Fruit fly (Drosophila melanogaster) whole organism, embryonic: ENCODE data around the gene CG18542.

Experiments used
- Abd-B ChIP-seq: fragments of 200-800 bp; sonication (Bioruptor generic); optimal IDR thresholded peaks from 2 replicates; lab custom pipeline; 2018; ENCODE audit warnings: missing biosample characterization, mild to moderate bottlenecking, missing genetic modification characterization, moderate library complexity
- Aef1 ChIP-seq: fragments of 200-800 bp; sonication (Bioruptor generic); IDR thresholded peaks from 3 replicates; pipeline ENCODE4 v1.3.6; 2022; ENCODE audit warnings: missing biosample characterization, missing genetic modification characterization
- Atf-2 ChIP-seq: fragments of 200-800 bp; sonication (Bioruptor generic); optimal IDR thresholded peaks from 2 replicates; lab custom pipeline; 2016; ENCODE audit warnings: missing biosample characterization, missing genetic modification characterization
- Awh ChIP-seq: fragments of 200-800 bp; sonication (Bioruptor generic); IDR thresholded peaks from 2 replicates; pipeline ENCODE4, ENCODE4 v1.3.6; 2022; ENCODE audit warnings: missing biosample characterization, missing genetic modification characterization
- Blimp-1 ChIP-seq: fragments of 200-800 bp; sonication (Bioruptor generic); optimal IDR thresholded peaks from 3 replicates; lab custom pipeline; 2018; ENCODE audit warnings: missing biosample characterization, missing genetic modification characterization, mild to moderate bottlenecking, moderate library complexity, missing genetic modification reagents
- CG10321 ChIP-seq: fragments of 200-800 bp; sonication (Bioruptor generic); IDR thresholded peaks from 2 replicates; pipeline ENCODE4 v1.3.6; 2022; ENCODE audit warnings: missing biosample characterization, missing genetic modification characterization
- CG11247 ChIP-seq: fragments of 200-800 bp; sonication (Bioruptor generic); IDR thresholded peaks from 2 replicates; pipeline ENCODE4 v1.3.6; 2022; ENCODE audit warnings: missing biosample characterization, missing genetic modification characterization
- CG11696 ChIP-seq: fragments of 200-800 bp; sonication (Bioruptor generic); IDR thresholded peaks from 2 replicates; pipeline ENCODE4 v1.3.6; 2022; ENCODE audit warnings: missing biosample characterization, missing genetic modification characterization
- CG14667 ChIP-seq: fragments of 200-800 bp; sonication (Bioruptor generic); IDR thresholded peaks from 2 replicates; pipeline ENCODE4 v1.3.6; 2022; ENCODE audit warnings: missing biosample characterization, missing genetic modification characterization
- CG16813 ChIP-seq: fragments of 200-800 bp; sonication (Bioruptor generic); IDR thresholded peaks from 3 replicates; pipeline ENCODE4 v1.3.6; 2022; ENCODE audit warnings: missing biosample characterization, missing genetic modification characterization; ENCODE audit not compliant: partially characterized antibody
- CG17385 ChIP-seq: fragments of 200-800 bp; sonication (Bioruptor generic); optimal IDR thresholded peaks from 3 replicates; lab custom pipeline; 2018; ENCODE audit warnings: missing biosample characterization, mild to moderate bottlenecking, missing genetic modification characterization
- CG17612 ChIP-seq: fragments of 200-800 bp; sonication (Bioruptor generic); IDR thresholded peaks from 2 replicates; pipeline ENCODE4 v1.3.6; 2022; ENCODE audit warnings: missing biosample characterization, missing genetic modification characterization
- CG18262 ChIP-seq: fragments of 200-800 bp; optimal IDR thresholded peaks from 3 replicates; lab custom pipeline; 2019; ENCODE audit warnings: missing biosample characterization, mild to moderate bottlenecking, missing genetic modification characterization, moderate library complexity
- CG32767 ChIP-seq: fragments of 200-800 bp; sonication (Bioruptor generic); IDR thresholded peaks from 2 replicates; pipeline ENCODE4 v1.3.6; 2022; ENCODE audit warnings: missing biosample characterization, missing genetic modification characterization
- CG4328 ChIP-seq: fragments of 200-800 bp; sonication (Bioruptor generic); optimal IDR thresholded peaks from 3 replicates; lab custom pipeline; 2017; ENCODE audit warnings: missing biosample characterization, missing genetic modification reagents, missing genetic modification characterization
- CG7839 ChIP-seq: fragments of 200-800 bp; sonication (Bioruptor generic); optimal IDR thresholded peaks from 3 replicates; lab custom pipeline; 2018; ENCODE audit warnings: missing biosample characterization, mild to moderate bottlenecking, missing genetic modification characterization, moderate library complexity
- CG8478 ChIP-seq: fragments of >200 bp; optimal IDR thresholded peaks from 2 replicates; lab custom pipeline; 2018
- Dad ChIP-seq: fragments of 200-800 bp; sonication (Bioruptor generic); optimal IDR thresholded peaks from 3 replicates; lab custom pipeline; 2016; ENCODE audit warnings: missing biosample characterization, missing genetic modification characterization
- Dbx ChIP-seq: fragments of 200-800 bp; sonication (Bioruptor generic); IDR thresholded peaks from 3 replicates; pipeline ENCODE4 v1.3.6; 2022; ENCODE audit warnings: missing biosample characterization, missing genetic modification characterization
- E2f1 ChIP-seq: fragments of 200-800 bp; sonication (Bioruptor generic); IDR thresholded peaks from 2 replicates; pipeline ENCODE4 v1.3.6; 2022; ENCODE audit warnings: missing biosample characterization, missing genetic modification characterization
- E2f2 ChIP-seq: fragments of 200-800 bp; sonication (Bioruptor generic); IDR thresholded peaks from 2 replicates; pipeline ENCODE4 v1.3.6; 2022; ENCODE audit warnings: missing biosample characterization, missing genetic modification characterization
- HHEX ChIP-seq: fragments of 200-800 bp; sonication (Bioruptor generic); optimal IDR thresholded peaks from 3 replicates; lab custom pipeline; 2017; ENCODE audit warnings: missing biosample characterization, mild to moderate bottlenecking, missing genetic modification characterization, missing genetic modification reagents
- Hey ChIP-seq: fragments of 200-800 bp; sonication (Bioruptor generic); optimal IDR thresholded peaks from 3 replicates; lab custom pipeline; 2018; ENCODE audit warnings: missing biosample characterization, mild to moderate bottlenecking, missing genetic modification characterization
- HmgZ ChIP-seq: fragments of 200-800 bp; sonication (Bioruptor generic); optimal IDR thresholded peaks from 2 replicates; lab custom pipeline; 2018; ENCODE audit warnings: missing biosample characterization, mild to moderate bottlenecking, missing genetic modification characterization
- Max ChIP-seq: fragments of 200-800 bp; sonication (Bioruptor generic); optimal IDR thresholded peaks from 2 replicates; lab custom pipeline; 2016; ENCODE audit warnings: missing biosample characterization, mild to moderate bottlenecking, missing genetic modification characterization
- Meics ChIP-seq: fragments of 200-800 bp; sonication (Bioruptor generic); optimal IDR thresholded peaks from 2 replicates; lab custom pipeline; 2017; ENCODE audit warnings: missing biosample characterization, mild to moderate bottlenecking, missing genetic modification characterization
- PHDP ChIP-seq: fragments of 200-800 bp; sonication (Bioruptor generic); optimal IDR thresholded peaks from 3 replicates; lab custom pipeline; 2018; ENCODE audit warnings: missing biosample characterization, mild to moderate bottlenecking, missing genetic modification characterization, moderate library complexity
- Rx ChIP-seq: fragments of 200-800 bp; sonication (Bioruptor generic); IDR thresholded peaks from 2 replicates; pipeline ENCODE4 v1.3.6; 2022; ENCODE audit warnings: missing biosample characterization, missing genetic modification characterization
- aop ChIP-seq: fragments of 200-800 bp; sonication (Bioruptor generic); IDR thresholded peaks from 2 replicates; pipeline ENCODE4 v1.3.6; 2022; ENCODE audit warnings: missing biosample characterization, missing genetic modification characterization
- ato ChIP-seq: fragments of 200-800 bp; sonication (Bioruptor generic); IDR thresholded peaks from 2 replicates; pipeline ENCODE4 v1.3.6; 2022; ENCODE audit warnings: missing biosample characterization, missing genetic modification characterization; ENCODE audit not compliant: partially characterized antibody
- az2 ChIP-seq: fragments of 200-800 bp; sonication (Bioruptor generic); optimal IDR thresholded peaks from 3 replicates; lab custom pipeline; 2016; ENCODE audit warnings: missing biosample characterization, missing genetic modification characterization
- br ChIP-seq: fragments of >200 bp; optimal IDR thresholded peaks from 2 replicates; lab custom pipeline; 2017
- caup ChIP-seq: fragments of 200-800 bp; sonication (Bioruptor generic); optimal IDR thresholded peaks from 3 replicates; lab custom pipeline; 2017; ENCODE audit warnings: missing biosample characterization, mild to moderate bottlenecking, missing genetic modification characterization, moderate library complexity; ENCODE audit not compliant: severe bottlenecking
- corto ChIP-seq: fragments of 200-800 bp; sonication (Bioruptor generic); optimal IDR thresholded peaks from 2 replicates; lab custom pipeline; 2016; ENCODE audit warnings: missing biosample characterization, mild to moderate bottlenecking, missing genetic modification characterization, moderate library complexity
- cwo ChIP-seq: fragments of 200-800 bp; sonication (Bioruptor generic); optimal IDR thresholded peaks from 3 replicates; lab custom pipeline; 2017; ENCODE audit warnings: missing biosample characterization, missing genetic modification characterization, mild to moderate bottlenecking, moderate library complexity, missing genetic modification reagents
- gfzf ChIP-seq: fragments of 200-800 bp; sonication (Bioruptor generic); optimal IDR thresholded peaks from 2 replicates; lab custom pipeline; 2016; ENCODE audit warnings: missing biosample characterization, mild to moderate bottlenecking, missing genetic modification characterization, moderate library complexity
- gsb ChIP-seq: fragments of 200-800 bp; sonication (Bioruptor generic); IDR thresholded peaks from 2 replicates; pipeline ENCODE4 v1.3.6; 2022; ENCODE audit warnings: missing biosample characterization, missing genetic modification characterization
- gsb-n ChIP-seq: fragments of 200-800 bp; sonication (Bioruptor generic); optimal IDR thresholded peaks from 3 replicates; lab custom pipeline; 2018; ENCODE audit warnings: missing biosample characterization, mild to moderate bottlenecking, missing genetic modification characterization
- ham ChIP-seq: fragments of 200-800 bp; sonication (Bioruptor generic); IDR thresholded peaks from 2 replicates; pipeline ENCODE4 v1.3.6; 2022; ENCODE audit warnings: missing biosample characterization, missing genetic modification characterization
- insv ChIP-seq, 2 experiments: fragments of 200-800 bp; sonication (Bioruptor generic); optimal IDR thresholded peaks; 3 replicates each; lab custom pipeline; 2016 to 2018; ENCODE audit warnings: missing biosample characterization in 2 of 2, missing genetic modification characterization in 2 of 2
- jumu ChIP-seq: fragments of 200-800 bp; sonication (Bioruptor generic); optimal IDR thresholded peaks from 3 replicates; lab custom pipeline; 2016; ENCODE audit warnings: missing biosample characterization, missing genetic modification characterization
- ken ChIP-seq: fragments of 200-800 bp; sonication (Bioruptor generic); IDR thresholded peaks from 3 replicates; pipeline ENCODE4 v1.3.6; 2022; ENCODE audit warnings: missing biosample characterization, missing genetic modification characterization
- lilli ChIP-seq: fragments of 200-800 bp; sonication (Bioruptor generic); optimal IDR thresholded peaks from 3 replicates; lab custom pipeline; 2016; ENCODE audit warnings: missing biosample characterization, missing genetic modification characterization
- luna ChIP-seq: fragments of 200-800 bp; sonication (Bioruptor generic); optimal IDR thresholded peaks from 2 replicates; lab custom pipeline; 2016; ENCODE audit warnings: missing biosample characterization, missing genetic modification characterization
- odd ChIP-seq: fragments of 200-800 bp; sonication (Bioruptor generic); optimal IDR thresholded peaks from 2 replicates; lab custom pipeline; 2017; ENCODE audit warnings: missing biosample characterization, mild to moderate bottlenecking, missing genetic modification characterization
- otp ChIP-seq: fragments of 200-800 bp; sonication (Bioruptor generic); IDR thresholded peaks from 3 replicates; pipeline ENCODE4, ENCODE4 v1.3.6; 2022; ENCODE audit warnings: missing biosample characterization, missing genetic modification characterization
- pros ChIP-seq: fragments of 200-800 bp; sonication (Bioruptor generic); optimal IDR thresholded peaks from 3 replicates; lab custom pipeline; 2019; ENCODE audit warnings: missing biosample characterization, mild to moderate bottlenecking, missing genetic modification characterization, moderate library complexity
- sd ChIP-seq: fragments of 200-800 bp; sonication (Bioruptor generic); optimal IDR thresholded peaks from 3 replicates; lab custom pipeline; 2018; ENCODE audit warnings: missing biosample characterization, mild to moderate bottlenecking, missing genetic modification characterization, moderate library complexity
- sima ChIP-seq: fragments of 200-800 bp; sonication (Bioruptor generic); optimal IDR thresholded peaks from 2 replicates; lab custom pipeline; 2016; ENCODE audit warnings: missing biosample characterization, missing genetic modification characterization
- stwl ChIP-seq: fragments of 200-800 bp; sonication (Bioruptor generic); optimal IDR thresholded peaks from 3 replicates; lab custom pipeline; 2018; ENCODE audit warnings: missing biosample characterization, mild to moderate bottlenecking, missing genetic modification characterization, moderate library complexity
- vnd ChIP-seq: fragments of 200-800 bp; sonication (Bioruptor generic); IDR thresholded peaks from 3 replicates; pipeline ENCODE4 v1.3.6; 2022; ENCODE audit warnings: missing biosample characterization, missing genetic modification characterization; ENCODE audit not compliant: partially characterized antibody
- zen2 ChIP-seq: fragments of 200-800 bp; sonication (Bioruptor generic); IDR thresholded peaks from 3 replicates; pipeline ENCODE4 v1.3.6; 2022; ENCODE audit warnings: missing biosample characterization, missing genetic modification characterization; ENCODE audit not compliant: partially characterized antibody

Gene CG18542

DNA sequence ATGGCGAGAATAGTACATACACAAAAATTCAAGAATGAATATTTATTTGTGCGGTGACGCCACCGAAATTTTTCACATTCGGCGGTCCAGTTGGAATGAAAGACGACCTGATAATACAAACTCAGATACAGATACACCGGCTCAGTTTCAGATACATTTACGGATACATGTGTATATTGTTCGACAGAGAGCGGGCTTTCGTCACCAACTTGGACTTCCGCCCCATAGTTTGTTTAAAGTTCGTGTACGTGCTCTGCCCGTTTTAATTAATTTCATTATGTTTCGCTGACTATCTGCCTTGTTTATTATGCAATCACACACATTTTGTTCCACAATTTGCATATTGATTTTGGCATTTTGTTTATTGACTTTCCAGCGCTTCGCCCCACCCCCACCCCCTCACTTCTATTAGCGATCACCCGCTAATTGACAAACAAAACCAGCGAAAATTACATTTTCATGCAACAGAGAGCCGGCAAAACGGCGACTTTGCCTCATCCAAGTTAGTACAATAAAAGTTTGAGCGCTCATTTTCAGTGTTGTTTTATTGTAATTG lies 15.7 kb downstream of the CG18542 start (continued):
- no peak for TF ChIP-seq pros
- TF ChIP-seq caup: peak; percentile 73
- TF ChIP-seq Dbx (GFP tag; lab: Robert Waterston, UW): no peak
- TF ChIP-seq stwl (tag; lab: Kevin White, UChicago): no peak
- TF ChIP-seq aop (GFP tag; lab: Robert Waterston, UW): no peak
- peak; percentile 16 for TF ChIP-seq CG4328 (GFP tag; lab: Kevin White, UChicago)
- peak; percentile 21 for TF ChIP-seq HmgZ
- TF ChIP-seq CG17612 (GFP tag; lab: Robert Waterston, UW): no peak
- no peak for TF ChIP-seq CG10321 (GFP tag; lab: Robert Waterston, UW)
- TF ChIP-seq E2f1 (GFP tag; lab: Robert Waterston, UW): no peak
- no peak for TF ChIP-seq Dad (GFP tag; lab: Kevin White, UChicago)
- TF ChIP-seq PHDP (tag; lab: Kevin White, UChicago): peak; percentile 32
- TF ChIP-seq jumu (GFP tag; lab: Kevin White, UChicago): no peak
- TF ChIP-seq E2f2: no peak
- TF ChIP-seq br (lab: Kevin White, UChicago): no peak
- no peak for TF ChIP-seq Hey
- no peak for TF ChIP-seq zen2 (GFP tag; lab: Robert Waterston, UW)
- no peak for TF ChIP-seq CG11696 (GFP tag; lab: Robert Waterston, UW)
- TF ChIP-seq Awh (GFP tag; lab: Robert Waterston, UW): no peak
- no peak for TF ChIP-seq vnd (GFP tag; lab: Robert Waterston, UW)
- TF ChIP-seq gsb (GFP tag; lab: Robert Waterston, UW): no peak
- no peak for TF ChIP-seq ato (GFP tag; lab: Robert Waterston, UW)
- no peak for TF ChIP-seq odd (GFP tag; lab: Kevin White, UChicago)
- no peak for TF ChIP-seq ken (GFP tag; lab: Robert Waterston, UW)
- no peak for TF ChIP-seq CG14667
- TF ChIP-seq CG7839: no peak
- no peak for TF ChIP-seq CG18262 (tag; lab: Kevin White, UChicago)
- no peak for TF ChIP-seq Aef1 (GFP tag; lab: Robert Waterston, UW)
- TF ChIP-seq az2: no peak
- peak; percentile 93 for TF ChIP-seq Meics (GFP tag; lab: Kevin White, UChicago)
- TF ChIP-seq gfzf: no peak
- no peak for TF ChIP-seq Blimp-1
- TF ChIP-seq sd (tag; lab: Kevin White, UChicago): peak; percentile 79
- TF ChIP-seq CG11247 (GFP tag; lab: Robert Waterston, UW): no peak
- TF ChIP-seq Abd-B (GFP tag; lab: Kevin White, UChicago): no peak
- peak; percentile 67 for TF ChIP-seq HHEX (GFP tag; lab: Kevin White, UChicago)
- TF ChIP-seq CG16813 (GFP tag; lab: Robert Waterston, UW): no peak
- no peak for TF ChIP-seq Atf-2 (GFP tag; lab: Kevin White, UChicago)
- no peak for TF ChIP-seq ham (GFP tag; lab: Robert Waterston, UW)
- peak; percentile 34 for TF ChIP-seq luna (GFP tag; lab: Kevin White, UChicago)
- no peak for TF ChIP-seq Max (GFP tag; lab: Kevin White, UChicago)
- no peak for TF ChIP-seq sima (GFP tag; lab: Kevin White, UChicago)
- no peak for TF ChIP-seq otp
- TF ChIP-seq cwo: peak; percentile 10
- TF ChIP-seq corto (GFP tag; lab: Kevin White, UChicago): no peak
- no peak for TF ChIP-seq lilli (GFP tag; lab: Kevin White, UChicago)
- TF ChIP-seq CG32767 (GFP tag; lab: Robert Waterston, UW): no peak
- no peak for TF ChIP-seq CG8478 (lab: Kevin White, UChicago)
- no peak for TF ChIP-seq gsb-n (tag; lab: Kevin White, UChicago)
- no peak for TF ChIP-seq insv (GFP tag; optimal IDR thresholded peaks at IDR 0.05; lab: Kevin White, UChicago)
- TF ChIP-seq Rx (GFP tag; lab: Robert Waterston, UW): no peak
- TF ChIP-seq CG17385: peak; percentile 14
